1 fruit fly cellular context compared by ENCODE assay signal in the genomic region with DNA sequence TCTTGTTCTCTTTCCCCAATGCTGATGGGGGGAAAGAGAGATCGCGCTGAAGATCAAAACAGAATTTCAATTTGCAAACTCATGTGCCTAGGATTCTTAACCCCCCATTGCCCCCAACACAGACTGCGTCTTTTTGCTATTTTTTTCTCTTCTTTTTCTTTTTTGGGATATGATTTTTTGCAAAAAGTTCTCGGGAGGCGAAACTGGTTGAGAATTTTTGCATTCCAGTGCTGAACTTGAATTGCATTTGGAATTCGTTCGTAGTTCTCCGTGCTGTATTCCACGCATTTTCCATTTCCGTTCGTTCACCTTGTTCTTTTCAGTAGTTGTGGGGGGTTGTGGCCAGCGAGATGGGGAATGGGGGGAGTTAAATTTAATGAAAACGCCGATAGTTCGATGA.
TF ChIP-seq lines count a peak whose summit lies in the region.

No protein-coding gene starts in this region.

TF ChIP-seq in whole organism, prepupa, 60 proteins besides CTCF, POLR2A, EP300 and RAD21 (continued from another document):
- peak; percentile 62 for TF ChIP-seq CG15336 (GFP tag; IDR thresholded peaks at IDR 0.05; lab: Robert Waterston, UW)
- peak; percentile 65 for TF ChIP-seq spab (GFP tag; optimal IDR thresholded peaks at IDR 0.05; lab: Kevin White, UChicago)
- no peak for TF ChIP-seq Hr39 (GFP tag; optimal IDR thresholded peaks at IDR 0.05; lab: Kevin White, UChicago)
- peak; percentile 66 for TF ChIP-seq CG9139 (GFP tag; optimal IDR thresholded peaks at IDR 0.05; lab: Kevin White, UChicago)
- peak; percentile 18 for TF ChIP-seq fd59A (GFP tag; optimal IDR thresholded peaks at IDR 0.05; lab: Kevin White, UChicago)
- no peak for TF ChIP-seq CG3919 (GFP tag; optimal IDR thresholded peaks at IDR 0.05; lab: Kevin White, UChicago)
- TF ChIP-seq OdsH (GFP tag; optimal IDR thresholded peaks at IDR 0.05; lab: Kevin White, UChicago), result no peak
- peak; percentile 68 for TF ChIP-seq CG1621 (tag; optimal IDR thresholded peaks at IDR 0.05; lab: Kevin White, UChicago)
- TF ChIP-seq Eip93F (GFP tag; optimal IDR thresholded peaks at IDR 0.05; lab: Kevin White, UChicago), result no peak
- peak; percentile 34 for TF ChIP-seq CG3032 (tag; optimal IDR thresholded peaks at IDR 0.05; lab: Kevin White, UChicago)
- TF ChIP-seq CG8119 (GFP tag; IDR thresholded peaks at IDR 0.05; lab: Robert Waterston, UW), result peak; percentile 62; the same call in 2 of the 3 replicates
- TF ChIP-seq CG34406 (GFP tag; optimal IDR thresholded peaks at IDR 0.05; lab: Kevin White, UChicago), result no peak
- TF ChIP-seq achi (GFP tag; optimal IDR thresholded peaks at IDR 0.05; lab: Kevin White, UChicago), result peak; percentile 6
